Fruit fly (Drosophila melanogaster) whole organism, pupa: Measurements from ENCODE around the gene GstD6.

Experiments
- CG10348 ChIP-seq: fragments of 200-800 bp; sonication (Bioruptor generic); IDR thresholded peaks from 2 replicates; pipeline ENCODE4 v1.3.6; 2022; ENCODE audit warnings: missing biosample characterization, missing genetic modification characterization
- CG12605 ChIP-seq: fragments of 200-800 bp; sonication (Bioruptor generic); IDR thresholded peaks from 2 replicates; pipeline ENCODE4 v1.3.6; 2022; ENCODE audit warnings: missing biosample characterization, missing genetic modification characterization
- CG13204 ChIP-seq: fragments of 200-800 bp; sonication (Bioruptor generic); optimal IDR thresholded peaks from 2 replicates; lab custom pipeline; 2018; ENCODE audit warnings: missing biosample characterization, mild to moderate bottlenecking, missing genetic modification characterization, moderate library complexity
- CG14655 ChIP-seq: fragments of 200-800 bp; sonication (Bioruptor generic); optimal IDR thresholded peaks from 3 replicates; lab custom pipeline; 2017; ENCODE audit warnings: mild to moderate bottlenecking, missing biosample characterization, missing genetic modification reagents, missing genetic modification characterization
- CG15710 ChIP-seq: fragments of 200-800 bp; sonication (Bioruptor generic); optimal IDR thresholded peaks from 2 replicates; lab custom pipeline; 2018; ENCODE audit warnings: missing biosample characterization, mild to moderate bottlenecking, missing genetic modification characterization, moderate library complexity
- CG17806 ChIP-seq: fragments of 200-800 bp; sonication (Bioruptor generic); optimal IDR thresholded peaks from 2 replicates; lab custom pipeline; 2018; ENCODE audit warnings: missing biosample characterization, mild to moderate bottlenecking, missing genetic modification characterization, moderate library complexity
- CG32121 ChIP-seq: fragments of 200-800 bp; sonication (Bioruptor generic); IDR thresholded peaks from 2 replicates; pipeline ENCODE4 v1.3.6; 2022; ENCODE audit warnings: missing biosample characterization, missing genetic modification characterization
- CG34367 ChIP-seq: fragments of 200-800 bp; sonication (Bioruptor generic); optimal IDR thresholded peaks from 2 replicates; lab custom pipeline; 2018; ENCODE audit warnings: missing biosample characterization, mild to moderate bottlenecking, missing genetic modification characterization
- CG4496 ChIP-seq: fragments of 200-800 bp; sonication (Bioruptor generic); IDR thresholded peaks from 3 replicates; pipeline ENCODE4 v1.3.6; 2022; ENCODE audit warnings: missing biosample characterization, missing genetic modification characterization
- CG8159 ChIP-seq: fragments of 200-800 bp; sonication (Bioruptor generic); optimal IDR thresholded peaks from 3 replicates; lab custom pipeline; 2018; ENCODE audit warnings: missing biosample characterization, mild to moderate bottlenecking, missing genetic modification characterization, moderate library complexity
- CG8301 ChIP-seq: fragments of 200-800 bp; sonication (Bioruptor generic); optimal IDR thresholded peaks from 2 replicates; lab custom pipeline; 2018; ENCODE audit warnings: missing biosample characterization, mild to moderate bottlenecking, missing genetic modification characterization
- CG9948 ChIP-seq: fragments of 200-800 bp; sonication (Bioruptor generic); optimal IDR thresholded peaks from 2 replicates; lab custom pipeline; 2018; ENCODE audit warnings: missing biosample characterization, mild to moderate bottlenecking, missing genetic modification characterization, moderate library complexity
- D1 ChIP-seq: fragments of 200-800 bp; sonication (Bioruptor generic); optimal IDR thresholded peaks from 2 replicates; lab custom pipeline; 2018; ENCODE audit warnings: missing biosample characterization, mild to moderate bottlenecking, missing genetic modification characterization, moderate library complexity
- EcR ChIP-seq: fragments of 200-800 bp; sonication (Bioruptor generic); optimal IDR thresholded peaks from 3 replicates; lab custom pipeline; 2019; ENCODE audit warnings: missing biosample characterization, missing genetic modification characterization, mild to moderate bottlenecking, moderate library complexity, missing genetic modification reagents
- Ets98B ChIP-seq: fragments of 200-800 bp; sonication (Bioruptor generic); IDR thresholded peaks from 2 replicates; pipeline ENCODE4 v1.3.6; 2022; ENCODE audit warnings: missing biosample characterization, missing genetic modification characterization
- Pif1A ChIP-seq: fragments of 200-800 bp; sonication (Bioruptor generic); optimal IDR thresholded peaks from 3 replicates; lab custom pipeline; 2016; ENCODE audit warnings: missing biosample characterization, missing genetic modification characterization
- Snoo ChIP-seq: fragments of 200-800 bp; sonication (Bioruptor generic); optimal IDR thresholded peaks from 3 replicates; lab custom pipeline; 2017; ENCODE audit warnings: missing biosample characterization, mild to moderate bottlenecking, missing genetic modification characterization, inconsistent platforms
- fd96Ca ChIP-seq: fragments of 200-800 bp; sonication (Bioruptor generic); IDR thresholded peaks from 3 replicates; pipeline ENCODE4 v1.3.6; 2022; ENCODE audit warnings: missing biosample characterization, missing genetic modification characterization
- gl ChIP-seq: fragments of 200-800 bp; sonication (Bioruptor generic); optimal IDR thresholded peaks from 2 replicates; lab custom pipeline; 2018; ENCODE audit warnings: missing biosample characterization, mild to moderate bottlenecking, missing genetic modification characterization
- rn ChIP-seq: fragments of 200-800 bp; sonication (Bioruptor generic); IDR thresholded peaks from 2 replicates; pipeline ENCODE4 v1.3.6; 2022; ENCODE audit warnings: missing biosample characterization, missing genetic modification characterization

Gene GstD6

dm6 chr3R:12425510-12426309 is 48.8 kb downstream of the GstD6 start, which contains the start of gene Pp1-87B:
Gene Pp1-87B (minus strand): TSS chr3R:12425917.
- TF ChIP-seq Snoo (peak; percentile 31), CG32121 (GFP tag; lab: Robert Waterston, UW) (no peak), CG15710 (tag; lab: Kevin White, UChicago) (peak; percentile 10), gl (tag; lab: Kevin White, UChicago) (no peak), CG12605 (GFP tag; lab: Robert Waterston, UW) (no peak), fd96Ca (GFP tag; lab: Robert Waterston, UW) (no peak), CG8159 (tag; lab: Kevin White, UChicago) (no peak), Ets98B (GFP tag; lab: Robert Waterston, UW) (no peak), CG10348 (GFP tag; lab: Robert Waterston, UW) (no peak), CG14655 (GFP tag; lab: Kevin White, UChicago) (no peak)
- TF ChIP-seq, all 21 proteins: peak for 2

DNA sequence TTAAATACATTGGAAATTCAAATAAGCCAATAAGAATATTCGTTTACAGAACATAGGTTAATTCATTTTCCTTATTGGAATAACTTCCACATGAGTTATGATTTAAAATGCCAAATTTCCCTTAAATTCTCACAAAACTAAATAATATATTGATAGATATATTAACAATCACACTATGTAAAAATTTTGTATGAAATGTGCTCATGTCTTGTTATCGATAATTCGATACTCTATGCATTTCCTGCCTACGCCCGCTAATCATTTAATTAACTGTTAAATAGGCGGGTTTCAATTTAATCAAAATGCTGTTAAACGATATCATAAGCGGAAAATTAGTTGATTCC is 49.4 kb downstream of the GstD6 start, which contains the start of gene NANS:
Gene NANS, plus strand, starts transcription at position 269 of the 344 bp plus-strand sequence.
- TF ChIP-seq CG8159 (tag; lab: Kevin White, UChicago) (no peak), Ets98B (GFP tag; lab: Robert Waterston, UW) (no peak), CG34367 (no peak), CG15710 (tag; lab: Kevin White, UChicago) (no peak), rn (no peak), CG32121 (GFP tag; lab: Robert Waterston, UW) (no peak), fd96Ca (GFP tag; lab: Robert Waterston, UW) (no peak), gl (tag; lab: Kevin White, UChicago) (no peak), CG17806 (no peak), CG10348 (GFP tag; lab: Robert Waterston, UW) (no peak), D1 (tag; lab: Kevin White, UChicago) (no peak), CG12605 (GFP tag; lab: Robert Waterston, UW) (no peak), CG13204 (GFP tag; lab: Kevin White, UChicago) (no peak), Snoo (no peak), CG8301 (tag; lab: Kevin White, UChicago) (no peak), EcR (GFP tag; lab: Kevin White, UChicago) (no peak), CG9948 (no peak), CG14655 (GFP tag; lab: Kevin White, UChicago) (no peak), CG4496 (GFP tag; lab: Robert Waterston, UW) (no peak), Pif1A (GFP tag; lab: Kevin White, UChicago) (no peak)
